Worm (Caenorhabditis elegans): ENCODE results near the gene clc-1.

DNA sequence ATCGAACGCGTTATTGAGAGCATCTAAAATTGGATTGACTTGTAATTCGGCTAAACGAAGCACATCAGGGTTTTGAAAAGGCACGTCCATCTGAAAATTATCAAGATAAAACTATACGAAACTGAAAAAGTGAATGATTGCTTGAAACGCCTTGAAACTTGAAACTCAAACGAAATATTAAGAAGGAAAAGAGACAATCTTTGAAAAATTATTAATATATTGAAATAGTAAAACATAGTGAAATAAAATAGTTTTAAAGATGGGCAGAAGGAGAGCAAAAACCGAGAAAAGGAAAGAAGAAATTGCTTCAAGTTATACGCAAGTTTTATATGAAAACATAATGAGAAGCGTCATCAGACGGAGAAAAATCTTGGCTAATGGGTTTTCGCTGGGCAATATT is 50.8 kb downstream of the clc-1 start, which contains the start of gene W02H3.3:
- TF ChIP-seq zag-1 (tag; optimal IDR thresholded peaks at IDR 0.05) (no peak), lin-15B (tag; optimal IDR thresholded peaks at IDR 0.05) (no peak), nhr-12 (tag; optimal IDR thresholded peaks at IDR 0.05) (no peak), blmp-1 (tag; optimal IDR thresholded peaks at IDR 0.05) (no peak), alr-1 (tag; optimal IDR thresholded peaks at IDR 0.05; ENCODE audit: borderline replicate concordance) (no peak), elt-2 (tag; optimal IDR thresholded peaks at IDR 0.05) (no peak), mdl-1 (tag; optimal IDR thresholded peaks at IDR 0.05) (no peak)

Data from whole organism, L1 larva.